Fruit fly (Drosophila melanogaster): ENCODE results near the gene CG9377.

The CG9377 gene

dm6 chr2L:13373435-13374242, 12.3 kb upstream of the CG9377 start, which contains the start of the genes Bdp1 and CG6565 (continued):
- TF ChIP-seq E2f2 (GFP tag; IDR thresholded peaks at IDR 0.05) = peak; percentile 76
- peak; percentile 75 for TF ChIP-seq CG7271 (tag; optimal IDR thresholded peaks at IDR 0.05)
- TF ChIP-seq tio (GFP tag; optimal IDR thresholded peaks at IDR 0.05) = peak; percentile 99
- peak; percentile 95 for TF ChIP-seq CG18599 (GFP tag; optimal IDR thresholded peaks at IDR 0.05)
- TF ChIP-seq Dp (GFP tag; optimal IDR thresholded peaks at IDR 0.05) = peak; percentile 25
- TF ChIP-seq CG2116 (GFP tag; optimal IDR thresholded peaks at IDR 0.05) = peak; percentile 87
- no peak for TF ChIP-seq CG8478 (optimal IDR thresholded peaks at IDR 0.05)
- TF ChIP-seq CG6813 (GFP tag; optimal IDR thresholded peaks at IDR 0.05) = peak; percentile 85
- TF ChIP-seq dimm (GFP tag; IDR thresholded peaks at IDR 0.05) = peak; percentile 82
- peak; percentile 63 for TF ChIP-seq knrl (GFP tag; IDR thresholded peaks at IDR 0.05; ENCODE audit: partially characterized antibody)
- TF ChIP-seq fd64A (GFP tag; optimal IDR thresholded peaks at IDR 0.05) = peak; percentile 70
- TF ChIP-seq Atf-2 (GFP tag; optimal IDR thresholded peaks at IDR 0.05) = peak; percentile 99
- TF ChIP-seq wek (GFP tag; optimal IDR thresholded peaks at IDR 0.05) = peak; percentile 68
- TF ChIP-seq CG2129 (GFP tag; IDR thresholded peaks at IDR 0.05; ENCODE audit: partially characterized antibody) = no peak
- TF ChIP-seq B-H2 (GFP tag; optimal IDR thresholded peaks at IDR 0.05) = peak; percentile 95
- TF ChIP-seq Med (GFP tag) = peak; percentile 100
- TF ChIP-seq CG31388 (GFP tag; optimal IDR thresholded peaks at IDR 0.05) = peak; percentile 95
- no peak for TF ChIP-seq ash1 (GFP tag; optimal IDR thresholded peaks at IDR 0.05)
- TF ChIP-seq BtbVII (GFP tag; optimal IDR thresholded peaks at IDR 0.05) = peak; percentile 93
- peak; percentile 98 for TF ChIP-seq Sox100B (GFP tag; optimal IDR thresholded peaks at IDR 0.05)
- peak; percentile 97 for TF ChIP-seq HHEX (GFP tag; optimal IDR thresholded peaks at IDR 0.05)
- TF ChIP-seq E2f1 (GFP tag; IDR thresholded peaks at IDR 0.05) = peak; percentile 94
- peak; percentile 96 for TF ChIP-seq Meics (GFP tag; optimal IDR thresholded peaks at IDR 0.05)
- peak; percentile 94 for TF ChIP-seq zfh1 (GFP tag; IDR thresholded peaks at IDR 0.05)
- peak; percentile 99 for TF ChIP-seq Abd-B (GFP tag; optimal IDR thresholded peaks at IDR 0.05)
- TF ChIP-seq Spps (tag; optimal IDR thresholded peaks at IDR 0.05) = peak; percentile 92
- peak; percentile 97 for TF ChIP-seq NfI (GFP tag; optimal IDR thresholded peaks at IDR 0.05)
- TF ChIP-seq jigr1 (GFP tag; IDR thresholded peaks at IDR 0.05) = peak; percentile 96
- peak; percentile 97 for TF ChIP-seq tgo (GFP tag; IDR thresholded peaks at IDR 0.05)
- TF ChIP-seq onecut (GFP tag; IDR thresholded peaks at IDR 0.05) = peak; percentile 78
- peak; percentile 97 for TF ChIP-seq CG4820 (GFP tag; optimal IDR thresholded peaks at IDR 0.05)
- TF ChIP-seq CG3726 (GFP tag; IDR thresholded peaks at IDR 0.05) = peak; percentile 89; the same call in 2 of the 3 replicates
- TF ChIP-seq CG1603 (tag; optimal IDR thresholded peaks at IDR 0.05) = peak; percentile 67
- peak; percentile 100 for TF ChIP-seq sens (GFP tag)
- TF ChIP-seq cas (GFP tag; IDR thresholded peaks at IDR 0.05) = peak; percentile 89
- peak; percentile 97 for TF ChIP-seq HmgD (GFP tag; optimal IDR thresholded peaks at IDR 0.05)
- peak; percentile 86 for TF ChIP-seq C15 (GFP tag; IDR thresholded peaks at IDR 0.05)
- peak; percentile 99 for TF ChIP-seq jumu (GFP tag; optimal IDR thresholded peaks at IDR 0.05)
- peak; percentile 97 for TF ChIP-seq CG7839 (tag; optimal IDR thresholded peaks at IDR 0.05)
- peak; percentile 97 for TF ChIP-seq CG13424 (tag; optimal IDR thresholded peaks at IDR 0.05)
- peak; percentile 99 for TF ChIP-seq CG9609 (GFP tag; optimal IDR thresholded peaks at IDR 0.05)
- TF ChIP-seq CG12219 (GFP tag; optimal IDR thresholded peaks at IDR 0.05) = peak; percentile 82
- peak; percentile 99 for TF ChIP-seq CG4282 (GFP tag; optimal IDR thresholded peaks at IDR 0.05)
- peak; percentile 98 for TF ChIP-seq Sox102F (GFP tag; optimal IDR thresholded peaks at IDR 0.05)
- TF ChIP-seq CG4404 (GFP tag; IDR thresholded peaks at IDR 0.05) = peak; percentile 98
- peak; percentile 100 for TF ChIP-seq CG10267 (tag; optimal IDR thresholded peaks at IDR 0.05)
- peak; percentile 98 for TF ChIP-seq CG10654 (GFP tag; optimal IDR thresholded peaks at IDR 0.05)
- TF ChIP-seq CG12104 (GFP tag; optimal IDR thresholded peaks at IDR 0.05) = peak; percentile 98
- peak; percentile 98 for TF ChIP-seq CG9932 (GFP tag; IDR thresholded peaks at IDR 0.05)

All from whole organism, embryonic.